Worm (Caenorhabditis elegans): ENCODE results near the gene cyc-2.1.

- TF ChIP-seq nhr-28 (tag; optimal IDR thresholded peaks at IDR 0.05) (no peak), sptf-1 (tag; optimal IDR thresholded peaks at IDR 0.05) (no peak), nhr-237 (tag; optimal IDR thresholded peaks at IDR 0.05) (no peak), lsy-2 (tag; optimal IDR thresholded peaks at IDR 0.05) (no peak), mep-1 (tag; optimal IDR thresholded peaks at IDR 0.05) (no peak)
Measured at ce11 chrIV:4723687-4724086, 25.1 kb downstream of the cyc-2.1 start.

All from whole organism, mixed stage, embryonic.